Worm (Caenorhabditis elegans): ENCODE measurements around the gene cit-1.1.

DNA sequence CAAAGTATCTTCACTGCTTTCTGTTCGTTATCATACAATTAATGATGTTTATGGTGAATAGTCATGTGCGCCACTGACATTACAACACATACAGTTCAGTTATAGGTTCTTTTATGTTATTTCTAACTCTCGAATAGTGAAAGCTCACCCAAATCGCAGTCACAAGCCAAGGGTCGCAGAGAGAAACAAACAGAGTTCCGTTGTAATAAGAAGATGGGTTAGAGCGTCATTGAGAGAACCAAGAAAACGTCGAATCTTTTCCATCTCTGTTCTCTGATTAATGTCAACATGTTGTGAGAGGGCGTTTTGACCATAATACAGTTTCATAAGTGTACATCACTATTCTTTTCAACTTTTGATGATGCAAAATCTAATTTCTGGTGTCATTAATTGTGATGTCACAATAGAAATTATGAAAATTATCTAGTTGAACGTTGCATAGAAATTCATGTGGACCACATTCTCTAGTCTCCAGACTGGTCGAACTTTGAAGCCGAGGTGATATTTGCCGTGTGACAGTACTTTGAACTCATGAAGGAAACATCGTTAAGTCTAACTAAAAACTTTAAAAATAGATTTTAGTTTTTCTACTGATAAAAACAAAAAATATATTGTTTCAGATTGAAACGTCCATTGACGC is 35.5 kb downstream of the cit-1.1 start:
- TF ChIP-seq lin-39 (tag; optimal IDR thresholded peaks at IDR 0.05) (peak; percentile 9), zag-1 (tag; optimal IDR thresholded peaks at IDR 0.05) (no peak), fkh-10 (GFP tag; optimal IDR thresholded peaks at IDR 0.05) (no peak), pha-4 (tag; optimal IDR thresholded peaks at IDR 0.05) (peak; percentile 71), ztf-11 (tag; optimal IDR thresholded peaks at IDR 0.05) (no peak)

Measured in whole organism, L3 larva.